In genomic region chr2L:8734998-8735397, dm6 we compare ENCODE assay signal across 2 fruit fly cellular contexts.
A peak's percentile ranks its signal among the peaks of the same experiment; 100 is the strongest.
TF ChIP-seq lines count a peak whose summit lies in the region.

No protein-coding gene starts in this region.

- TF ChIP-seq CTCF in whole organism, embryonic (GFP tag; optimal IDR thresholded peaks at IDR 0.05; lab: Kevin White, UChicago) = no peak

TF ChIP-seq in whole organism, embryonic, 481 proteins besides CTCF, POLR2A, EP300 and RAD21:
- no peak for TF ChIP-seq z (GFP tag; IDR thresholded peaks at IDR 0.05; lab: Robert Waterston, UW)
- no peak for TF ChIP-seq CG11456 (GFP tag; IDR thresholded peaks at IDR 0.05; lab: Robert Waterston, UW)
- no peak for TF ChIP-seq CG1792 (GFP tag; optimal IDR thresholded peaks at IDR 0.05; lab: Kevin White, UChicago)
- no peak for TF ChIP-seq mirr (GFP tag; optimal IDR thresholded peaks at IDR 0.05; lab: Kevin White, UChicago)
- no peak for TF ChIP-seq CG7963 (GFP tag; IDR thresholded peaks at IDR 0.05; lab: Robert Waterston, UW; ENCODE audit: partially characterized antibody)
- 0 out of 2 replicates have a peak, but pooled peaks have one; percentile 24 for TF ChIP-seq ara (GFP tag; IDR thresholded peaks at IDR 0.05; lab: Robert Waterston, UW)
- TF ChIP-seq CoRest (tag; optimal IDR thresholded peaks at IDR 0.05; lab: Kevin White, UChicago) = no peak
- TF ChIP-seq fd102C (GFP tag; optimal IDR thresholded peaks at IDR 0.05; lab: Kevin White, UChicago) = no peak
- no peak for TF ChIP-seq CG2875 (GFP tag; optimal IDR thresholded peaks at IDR 0.05; lab: Kevin White, UChicago)
- no peak for TF ChIP-seq CG7839 (tag; optimal IDR thresholded peaks at IDR 0.05; lab: Kevin White, UChicago)
- no peak for TF ChIP-seq PHDP (tag; optimal IDR thresholded peaks at IDR 0.05; lab: Kevin White, UChicago)
- TF ChIP-seq slou (GFP tag; optimal IDR thresholded peaks at IDR 0.05; lab: Kevin White, UChicago) = no peak
- TF ChIP-seq Blimp-1 (GFP tag; optimal IDR thresholded peaks at IDR 0.05; lab: Kevin White, UChicago) = peak; percentile 95
- no peak for TF ChIP-seq CG2129 (GFP tag; IDR thresholded peaks at IDR 0.05; lab: Robert Waterston, UW; ENCODE audit: partially characterized antibody)
- peak in 1 of 2 experiments; percentile 74 for TF ChIP-seq eve (GFP tag; optimal IDR thresholded peaks at IDR 0.05; lab: Kevin White, UChicago)

TF ChIP-seq in whole organism, prepupa, 60 proteins besides CTCF, POLR2A, EP300 and RAD21:
- TF ChIP-seq Ets21C (GFP tag; optimal IDR thresholded peaks at IDR 0.05; lab: Kevin White, UChicago) = no peak
- TF ChIP-seq fkh (GFP tag; optimal IDR thresholded peaks at IDR 0.05; lab: Kevin White, UChicago) = no peak
- peak; percentile 34 for TF ChIP-seq Blimp-1 (GFP tag; optimal IDR thresholded peaks at IDR 0.05; lab: Kevin White, UChicago)
- TF ChIP-seq CG34406 (GFP tag; optimal IDR thresholded peaks at IDR 0.05; lab: Kevin White, UChicago) = no peak

Comparison
In these comparisons a context has a peak if more than half of its experiments do, and no peak if none do; other contexts are left out.
1. Of the 7 proteins assayed by ChIP-seq in both whole organism, embryonic and whole organism, prepupa: peak only in whole organism, embryonic: none; only in whole organism, prepupa: none; in both: Blimp-1; in neither: 6.